Worm (Caenorhabditis elegans) whole organism, late embryonic: ENCODE measurements around the gene srj-13.

ENCODE experiments used
- ahr-1 ChIP-seq: sonication (generic microtip); optimal IDR thresholded peaks from 2 replicates; lab custom pipeline; 2016; ENCODE audit warnings: missing genetic modification characterization, missing compliant biosample characterization
- ama-1 ChIP-seq: fragments of 150-350 bp; optimal IDR thresholded peaks from 2 replicates; lab custom pipeline; 2014
- ceh-22 ChIP-seq: sonication (generic microtip); optimal IDR thresholded peaks from 2 replicates; lab custom pipeline; 2017; ENCODE audit warnings: missing biosample characterization, missing genetic modification characterization
- ceh-24 ChIP-seq: sonication (generic microtip); optimal IDR thresholded peaks from 2 replicates; lab custom pipeline; 2016; ENCODE audit warnings: mild to moderate bottlenecking, missing genetic modification characterization, missing compliant biosample characterization
- ceh-30 ChIP-seq: fragments of 150-350 bp; optimal IDR thresholded peaks from 2 replicates; lab custom pipeline; 2014; ENCODE audit warnings: missing biosample characterization, missing genetic modification characterization
- ceh-6 ChIP-seq: fragments of 200-800 bp; sonication (Bioruptor generic); optimal IDR thresholded peaks from 2 replicates; lab custom pipeline; 2018; ENCODE audit warnings: mild to moderate bottlenecking, missing genetic modification characterization, missing compliant biosample characterization
- dve-1 ChIP-seq: sonication (generic microtip); optimal IDR thresholded peaks from 2 replicates; lab custom pipeline; 2017; ENCODE audit warnings: antibody characterized with exemption, mild to moderate bottlenecking, missing genetic modification characterization, missing compliant biosample characterization
- nfya-1 ChIP-seq: sonication (generic microtip); optimal IDR thresholded peaks from 2 replicates; lab custom pipeline; 2017; ENCODE audit warnings: missing genetic modification characterization, mild to moderate bottlenecking, missing compliant biosample characterization, antibody characterized with exemption, moderate library complexity
- zip-5 ChIP-seq: sonication (generic microtip); optimal IDR thresholded peaks from 2 replicates; lab custom pipeline; 2016; ENCODE audit warnings: missing genetic modification characterization, missing compliant biosample characterization

DNA sequence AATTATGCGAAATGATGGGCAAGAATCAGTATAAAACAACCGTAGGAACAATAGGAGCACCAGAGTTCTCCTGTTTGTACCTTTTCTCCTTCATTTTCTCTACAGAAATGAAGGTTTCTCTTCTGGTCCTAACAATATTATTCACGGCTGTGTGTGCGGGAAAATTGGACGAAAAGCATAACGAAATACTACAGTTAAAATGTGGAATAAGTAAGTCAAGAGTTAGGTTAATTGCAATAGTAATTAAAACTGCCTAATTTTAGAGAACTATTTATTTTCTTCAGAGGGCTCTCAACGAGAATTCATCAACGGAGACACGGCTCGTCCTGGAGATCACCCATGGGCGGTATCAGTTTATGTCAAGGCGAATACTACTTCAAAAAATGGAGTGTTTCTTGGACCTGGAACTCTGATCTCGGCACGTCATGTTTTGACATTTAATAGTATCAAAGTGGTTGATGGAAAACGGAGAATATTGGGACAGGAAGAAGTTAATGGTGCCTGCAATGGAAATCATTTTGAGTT lies 46.9 kb downstream of the srj-13 start, which contains the start of gene try-12:
- no peak for TF ChIP-seq nfya-1 (tag; lab: Kevin White, UChicago)
- no peak for TF ChIP-seq ama-1 (lab: Kevin White, UChicago)
- no peak for TF ChIP-seq ceh-24 (tag; lab: Kevin White, UChicago)
- TF ChIP-seq dve-1 (tag; lab: Kevin White, UChicago), result no peak
- no peak for TF ChIP-seq ahr-1 (tag; lab: Kevin White, UChicago)
- TF ChIP-seq ceh-30, result no peak
- no peak for TF ChIP-seq zip-5 (tag; lab: Kevin White, UChicago)
- no peak for TF ChIP-seq ceh-6
- no peak for TF ChIP-seq ceh-22 (tag; lab: Kevin White, UChicago)
